Worm (Caenorhabditis elegans) whole organism, L1 larva: ENCODE results near the gene F42F12.4.

Source experiments
- ceh-88 ChIP-seq: fragments of 200-800 bp; sonication (Bioruptor generic); IDR thresholded peaks from 2 replicates; pipeline ENCODE4 v1.3.6; 2022; ENCODE audit warnings: missing genetic modification characterization, missing compliant biosample characterization
- egl-27 ChIP-seq, 2 experiments: fragments of 150-350 bp in 1 of 2; sonication (generic microtip); optimal IDR thresholded peaks; 3 replicates each; lab custom pipeline; 2017 to 2018; ENCODE audit warnings: missing biosample characterization in 2 of 2, missing genetic modification characterization in 2 of 2, missing genetic modification reagents in 2 of 2
- elt-3 ChIP-seq, 6 experiments: fragments of 150-350 bp in 1 of 6; sonication (generic microtip); optimal IDR thresholded peaks; 2 replicates each; lab custom pipeline; 2017 to 2018; ENCODE audit warnings: missing biosample characterization in 6 of 6, missing genetic modification characterization in 6 of 6, inconsistent platforms in 1 of 6
- nhr-11 ChIP-seq: fragments of 150-350 bp; optimal IDR thresholded peaks from 2 replicates; lab custom pipeline; 2014; ENCODE audit warnings: missing biosample characterization, missing genetic modification characterization
- nhr-12 ChIP-seq: sonication (generic microtip); optimal IDR thresholded peaks from 2 replicates; lab custom pipeline; 2017; ENCODE audit warnings: missing biosample characterization, missing genetic modification characterization
- nhr-90 ChIP-seq: sonication (generic microtip); optimal IDR thresholded peaks from 2 replicates; lab custom pipeline; 2016; ENCODE audit warnings: mild to moderate bottlenecking, missing genetic modification characterization, missing compliant biosample characterization; ENCODE audit not compliant: poor library complexity
- pag-3 ChIP-seq: sonication (generic microtip); optimal IDR thresholded peaks from 2 replicates; lab custom pipeline; 2017; ENCODE audit warnings: missing genetic modification characterization, mild to moderate bottlenecking, missing compliant biosample characterization, antibody characterized with exemption, borderline replicate concordance; ENCODE audit not compliant: insufficient read depth
- skn-1 ChIP-seq: fragments of 150-350 bp; optimal IDR thresholded peaks from 2 replicates; lab custom pipeline; 2014; ENCODE audit warnings: missing biosample characterization, missing genetic modification characterization
- zag-1 ChIP-seq: fragments of 150-350 bp; optimal IDR thresholded peaks from 2 replicates; lab custom pipeline; 2014; ENCODE audit warnings: missing biosample characterization, missing genetic modification characterization

DNA sequence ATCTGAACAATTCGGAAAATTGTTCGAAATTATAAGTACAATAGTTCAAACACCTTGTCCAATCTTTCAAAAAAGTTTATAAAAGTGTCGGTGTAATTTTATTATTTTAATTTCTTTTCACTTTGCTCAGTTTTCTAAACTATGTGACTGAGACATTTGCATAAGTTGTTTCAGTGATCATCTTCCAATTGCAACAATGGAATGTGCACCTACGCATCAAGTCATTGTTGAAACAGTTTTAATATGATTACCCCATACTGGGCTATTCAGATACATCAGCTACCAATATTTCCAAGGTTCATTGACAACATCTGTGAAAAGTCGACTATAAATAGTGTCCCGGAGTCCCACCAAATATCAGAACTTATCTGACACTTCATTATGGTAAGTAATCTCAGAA, 4.4 kb upstream of the F42F12.4 start, which contains the start of gene nspc-13:
- no peak for TF ChIP-seq ceh-88
- no peak for TF ChIP-seq nhr-90 (tag; lab: Kevin White, UChicago)
- no peak for TF ChIP-seq pag-3 (tag; lab: Kevin White, UChicago)
- no peak for TF ChIP-seq skn-1 (tag; lab: Kevin White, UChicago)
- no peak for TF ChIP-seq elt-3 (tag; optimal IDR thresholded peaks at IDR 0.05; lab: Kevin White, UChicago)
- TF ChIP-seq nhr-12, result no peak
- no peak for TF ChIP-seq zag-1 (tag; lab: Kevin White, UChicago)
- TF ChIP-seq egl-27 (tag; optimal IDR thresholded peaks at IDR 0.05; lab: Kevin White, UChicago), result no peak
- TF ChIP-seq nhr-11 (tag; lab: Kevin White, UChicago), result no peak
